Worm (Caenorhabditis elegans): Measurements from ENCODE around the gene zak-1.

zak-1 gene

ce11 chrIII:6856709-6857108, at the start of gene zak-1:
Gene zak-1 (minus strand): TSS chrIII:6856809.
- TF ChIP-seq ref-1 (GFP tag; conservative IDR thresholded peaks at IDR 0.05) (no peak), med-1 (GFP tag; optimal IDR thresholded peaks at IDR 0.05; ENCODE audit: insufficient read depth) (no peak), ztf-29 (GFP tag; IDR thresholded peaks at IDR 0.05) (no peak), cog-1 (tag; optimal IDR thresholded peaks at IDR 0.05) (no peak), flt-1 (GFP tag; IDR thresholded peaks at IDR 0.05) (no peak), T22C8.4 (GFP tag; IDR thresholded peaks at IDR 0.05) (no peak), klf-2 (GFP tag; conservative IDR thresholded peaks at IDR 0.05) (no peak), tab-1 (GFP tag; IDR thresholded peaks at IDR 0.05) (no peak)

DNA sequence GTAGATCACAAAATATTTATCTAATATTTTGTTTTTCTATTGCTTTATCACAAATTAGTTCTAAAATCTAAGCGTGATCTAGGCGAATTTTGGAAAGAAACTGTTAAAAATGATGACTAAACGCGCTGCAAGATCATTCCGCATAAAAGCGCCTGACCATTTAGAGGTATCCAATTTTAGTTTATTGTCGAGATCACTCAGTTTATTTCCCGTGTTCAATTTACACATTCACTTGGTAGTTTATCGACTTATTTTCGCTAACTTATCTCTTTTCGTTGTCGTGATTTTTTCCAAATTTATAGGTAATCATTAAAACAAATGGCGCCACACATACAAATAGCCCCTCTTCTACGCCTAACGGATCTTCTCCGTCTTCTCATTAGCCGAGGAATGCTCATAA, 49.8 kb upstream of the zak-1 start, which contains the start of gene T07E3.2:
Gene T07E3.2 (plus strand): TSS at position 301 of the 400 bp plus-strand sequence.
- no peak for TF ChIP-seq cog-1 (tag; optimal IDR thresholded peaks at IDR 0.05)
- TF ChIP-seq ztf-29 (GFP tag; IDR thresholded peaks at IDR 0.05), result no peak

- no peak for TF ChIP-seq cog-1 (tag; optimal IDR thresholded peaks at IDR 0.05)
- no peak for TF ChIP-seq T22C8.4 (GFP tag; IDR thresholded peaks at IDR 0.05)
- no peak for TF ChIP-seq flt-1 (GFP tag; IDR thresholded peaks at IDR 0.05)
These were observed 47.9 kb upstream of the zak-1 start for ce11 chrIII:6904468-6904867.

DNA sequence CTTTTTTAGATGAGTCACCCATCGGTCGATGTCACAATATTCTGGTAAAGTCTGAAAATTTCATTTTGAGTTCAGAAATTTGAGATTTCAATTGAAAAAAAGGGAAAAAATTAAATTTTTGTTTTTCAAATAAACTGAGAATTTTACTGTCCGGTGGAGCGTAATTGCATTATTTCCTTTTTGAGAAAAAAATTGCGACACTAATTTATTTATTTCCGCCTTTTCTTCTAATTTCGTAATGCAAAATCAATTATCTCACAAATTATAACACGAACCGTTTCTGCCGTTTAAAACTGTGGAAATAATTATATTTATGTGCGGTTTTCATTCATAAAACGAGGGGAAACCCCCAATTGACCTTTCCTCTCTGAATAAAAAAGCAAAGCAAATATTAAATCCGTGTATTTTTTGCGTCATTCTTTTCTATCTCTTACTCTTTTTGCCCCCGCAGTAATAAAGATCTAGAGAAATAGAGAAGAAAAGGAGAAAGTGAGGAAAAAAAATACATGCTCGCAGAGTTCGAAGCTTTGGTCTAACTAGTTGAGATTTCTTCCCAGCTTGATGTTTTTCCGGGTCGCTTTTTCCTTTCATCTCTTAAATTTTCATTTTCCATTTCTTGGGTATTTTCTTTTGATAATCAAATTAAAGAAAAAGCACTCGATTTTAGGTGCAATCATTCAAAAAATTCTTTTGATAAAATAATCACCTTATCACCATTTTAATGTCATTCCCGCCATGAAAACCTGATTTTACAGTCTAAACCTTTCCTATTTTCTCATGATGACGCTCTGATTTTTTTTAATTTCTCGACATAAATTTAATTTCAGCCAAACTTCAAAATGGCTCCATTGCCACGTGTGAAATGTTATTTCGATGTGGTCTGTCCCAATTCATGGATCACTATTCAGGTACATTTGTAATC, 46.7 kb upstream of the zak-1 start, which contains the start of the genes brc-2 and T07E3.3:
Gene brc-2 (minus strand): TSS at position 51 of the 922 bp plus-strand sequence.
Gene T07E3.3 (plus strand): TSS at position 822 of the 922 bp plus-strand sequence.
- TF ChIP-seq cog-1 (tag; optimal IDR thresholded peaks at IDR 0.05) (no peak), med-1 (GFP tag; optimal IDR thresholded peaks at IDR 0.05; ENCODE audit: insufficient read depth) (no peak), flt-1 (GFP tag; IDR thresholded peaks at IDR 0.05) (no peak), ztf-23 (GFP tag; IDR thresholded peaks at IDR 0.05) (no peak), T22C8.4 (GFP tag; IDR thresholded peaks at IDR 0.05) (no peak), klf-2 (GFP tag; conservative IDR thresholded peaks at IDR 0.05) (no peak), tab-1 (GFP tag; IDR thresholded peaks at IDR 0.05) (no peak), ref-1 (GFP tag; conservative IDR thresholded peaks at IDR 0.05) (no peak), ztf-29 (GFP tag; IDR thresholded peaks at IDR 0.05) (no peak)

DNA sequence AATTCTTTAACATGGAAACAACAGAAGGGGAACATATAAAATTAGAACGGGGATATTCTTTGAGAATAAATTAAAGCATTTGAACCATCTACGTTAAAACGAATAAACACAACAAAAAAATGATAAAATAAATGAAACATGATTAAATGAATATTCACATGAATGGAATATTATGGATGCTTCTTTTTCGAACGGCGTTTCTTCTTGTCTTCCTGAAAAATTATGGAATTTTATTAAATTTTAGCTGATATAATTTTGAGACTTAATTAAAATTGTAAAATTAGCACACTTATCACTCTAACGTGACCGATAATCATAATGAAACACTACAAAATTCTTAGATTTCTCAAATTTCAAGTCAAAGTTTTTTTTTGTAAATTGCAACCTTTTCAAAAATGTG, 44.0 kb upstream of the zak-1 start:
- TF ChIP-seq klf-2 (GFP tag; conservative IDR thresholded peaks at IDR 0.05) (no peak), T22C8.4 (GFP tag; IDR thresholded peaks at IDR 0.05) (no peak), cog-1 (tag; optimal IDR thresholded peaks at IDR 0.05) (no peak), ztf-29 (GFP tag; IDR thresholded peaks at IDR 0.05) (no peak), tab-1 (GFP tag; IDR thresholded peaks at IDR 0.05) (no peak), ref-1 (GFP tag; conservative IDR thresholded peaks at IDR 0.05) (no peak), flt-1 (GFP tag; IDR thresholded peaks at IDR 0.05) (no peak), ztf-23 (GFP tag; IDR thresholded peaks at IDR 0.05) (no peak), med-1 (GFP tag; optimal IDR thresholded peaks at IDR 0.05; ENCODE audit: insufficient read depth) (no peak)

DNA sequence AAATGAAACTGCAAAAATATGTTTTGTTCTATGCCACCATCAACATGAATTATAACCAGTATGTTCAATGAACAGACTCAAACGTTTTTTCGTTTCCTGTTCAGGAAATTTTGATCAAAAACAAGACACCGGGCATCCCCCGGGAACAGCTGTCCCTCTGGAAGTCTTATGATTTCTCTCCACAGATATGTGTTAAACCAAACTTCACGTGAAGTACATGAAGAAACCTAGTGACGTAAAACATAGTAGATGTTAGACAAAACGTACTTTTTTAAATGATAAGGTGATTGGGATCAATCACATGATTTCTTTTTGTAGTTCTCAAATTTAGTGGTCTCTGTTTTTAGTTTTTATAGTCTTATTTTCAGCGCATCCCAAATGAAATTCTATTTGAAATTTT, 41.9 kb upstream of the zak-1 start:
- no peak for TF ChIP-seq tab-1 (GFP tag; IDR thresholded peaks at IDR 0.05)
- TF ChIP-seq ztf-29 (GFP tag; IDR thresholded peaks at IDR 0.05), result no peak
- no peak for TF ChIP-seq klf-2 (GFP tag; conservative IDR thresholded peaks at IDR 0.05)
- no peak for TF ChIP-seq ztf-23 (GFP tag; IDR thresholded peaks at IDR 0.05)
- no peak for TF ChIP-seq ref-1 (GFP tag; conservative IDR thresholded peaks at IDR 0.05)
- no peak for TF ChIP-seq flt-1 (GFP tag; IDR thresholded peaks at IDR 0.05)
- no peak for TF ChIP-seq T22C8.4 (GFP tag; IDR thresholded peaks at IDR 0.05)

DNA sequence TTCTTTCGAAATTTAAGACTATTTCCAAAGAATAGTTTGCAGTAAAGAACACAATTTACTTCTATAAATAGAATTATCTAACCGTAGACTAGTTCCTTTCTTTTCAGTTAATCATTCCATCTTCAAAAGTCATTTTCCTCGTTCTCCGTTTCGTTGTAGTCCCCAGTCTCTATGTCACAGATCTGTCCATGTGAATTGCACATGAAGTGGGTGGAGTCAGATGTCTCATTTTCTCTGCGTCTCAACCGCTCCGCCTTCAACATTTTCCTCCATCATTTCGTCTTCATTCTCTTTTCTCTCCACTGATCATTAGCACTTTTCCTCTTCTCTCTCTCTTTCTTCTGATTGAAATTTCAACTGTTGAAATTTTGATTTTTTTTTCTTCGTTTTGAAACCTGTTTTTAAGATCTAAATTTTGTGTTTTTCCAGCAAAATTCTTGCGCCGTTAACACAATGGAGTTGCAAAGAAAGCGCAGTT, 41.0 kb upstream of the zak-1 start, which contains the start of gene T07E3.4:
Gene T07E3.4 (plus strand): TSS at position 428 of the 478 bp plus-strand sequence.
- TF ChIP-seq tab-1 (GFP tag; IDR thresholded peaks at IDR 0.05) (no peak), T22C8.4 (GFP tag; IDR thresholded peaks at IDR 0.05) (no peak), flt-1 (GFP tag; IDR thresholded peaks at IDR 0.05) (no peak), med-1 (GFP tag; optimal IDR thresholded peaks at IDR 0.05; ENCODE audit: insufficient read depth) (no peak), klf-2 (GFP tag; conservative IDR thresholded peaks at IDR 0.05) (no peak), cog-1 (tag; optimal IDR thresholded peaks at IDR 0.05) (no peak), ref-1 (GFP tag; conservative IDR thresholded peaks at IDR 0.05) (no peak), ztf-29 (GFP tag; IDR thresholded peaks at IDR 0.05) (no peak), ztf-23 (GFP tag; IDR thresholded peaks at IDR 0.05) (no peak)

DNA sequence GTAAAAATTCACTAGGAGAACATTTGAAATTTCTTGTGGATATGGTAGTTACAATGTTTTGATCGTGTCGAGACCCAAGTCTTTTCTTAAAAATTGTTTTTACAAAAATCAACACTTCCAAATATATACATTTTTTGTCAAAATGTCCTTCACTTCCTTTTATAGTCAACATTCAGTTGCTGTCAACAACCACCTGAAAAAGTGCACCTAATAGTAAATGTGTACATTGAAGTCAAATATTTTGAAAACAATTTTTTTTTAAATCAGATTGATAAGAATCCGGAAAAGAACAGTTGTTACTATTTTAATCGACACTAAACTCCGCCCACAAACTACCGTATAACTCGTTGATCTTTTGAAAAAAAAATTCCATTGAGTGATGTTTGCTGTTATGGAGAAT, 39.1 kb upstream of the zak-1 start:
- no peak for TF ChIP-seq ztf-29 (GFP tag; IDR thresholded peaks at IDR 0.05)

DNA sequence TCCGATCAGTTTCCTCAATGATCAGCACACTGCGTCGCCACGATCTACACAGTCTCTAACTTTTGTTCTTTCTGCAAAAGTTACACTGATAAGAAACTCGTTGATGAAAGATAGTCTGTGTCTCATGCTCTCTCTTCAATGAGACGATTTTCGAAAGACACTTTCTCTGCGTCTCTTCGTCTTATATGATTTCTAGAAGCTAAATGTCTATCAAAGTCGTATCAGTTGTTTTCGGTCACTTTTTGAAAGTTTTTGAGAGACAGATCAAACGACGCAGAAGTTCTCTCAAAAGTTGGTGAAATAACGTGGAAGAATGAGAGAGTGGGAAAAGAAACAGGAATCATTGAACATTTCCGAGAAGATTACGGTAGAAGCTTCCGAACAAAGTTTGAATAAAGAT, 38.6 kb upstream of the zak-1 start:
- TF ChIP-seq cog-1 (tag; optimal IDR thresholded peaks at IDR 0.05) (no peak), T22C8.4 (GFP tag; IDR thresholded peaks at IDR 0.05) (no peak), flt-1 (GFP tag; IDR thresholded peaks at IDR 0.05) (no peak), med-1 (GFP tag; optimal IDR thresholded peaks at IDR 0.05; ENCODE audit: insufficient read depth) (no peak), ref-1 (GFP tag; conservative IDR thresholded peaks at IDR 0.05) (no peak), ztf-29 (GFP tag; IDR thresholded peaks at IDR 0.05) (no peak), klf-2 (GFP tag; conservative IDR thresholded peaks at IDR 0.05) (no peak), tab-1 (GFP tag; IDR thresholded peaks at IDR 0.05) (no peak), ztf-23 (GFP tag; IDR thresholded peaks at IDR 0.05) (no peak)

DNA sequence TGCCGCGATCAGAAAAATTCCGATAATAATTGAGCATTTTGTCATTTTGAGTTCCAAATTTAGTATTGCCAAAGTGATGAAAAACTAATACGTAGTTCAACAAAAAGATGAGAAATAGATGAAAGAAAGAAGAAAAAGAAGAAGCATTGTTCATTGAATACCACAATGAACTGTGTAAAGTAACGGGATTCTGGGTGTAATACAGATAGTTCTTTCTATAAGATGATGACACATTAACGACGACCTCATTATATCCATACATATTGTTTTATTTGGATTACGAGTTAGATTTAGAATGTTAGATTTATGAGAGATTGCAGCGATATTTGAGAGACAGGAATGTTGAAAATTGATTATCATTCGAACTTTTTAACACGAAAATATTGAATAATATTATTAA, 35.0 kb upstream of the zak-1 start, which contains the start of gene K04C2.5:
Gene K04C2.5 (minus strand): TSS at position 101 of the 400 bp plus-strand sequence.
- no peak for TF ChIP-seq ref-1 (GFP tag; conservative IDR thresholded peaks at IDR 0.05)
- TF ChIP-seq ztf-29 (GFP tag; IDR thresholded peaks at IDR 0.05), result no peak
- no peak for TF ChIP-seq cog-1 (tag; optimal IDR thresholded peaks at IDR 0.05)
- no peak for TF ChIP-seq T22C8.4 (GFP tag; IDR thresholded peaks at IDR 0.05)
- no peak for TF ChIP-seq med-1 (GFP tag; optimal IDR thresholded peaks at IDR 0.05; ENCODE audit: insufficient read depth)
- no peak for TF ChIP-seq klf-2 (GFP tag; conservative IDR thresholded peaks at IDR 0.05)

All from whole organism, midembryonic.